Fruit fly (Drosophila melanogaster) whole organism, adult: ENCODE measurements around the gene RpS28b.

Experiments used
- CG11617 ChIP-seq: fragments of 200-800 bp; sonication (Bioruptor generic); optimal IDR thresholded peaks from 2 replicates; lab custom pipeline; 2017; ENCODE audit warnings: mild to moderate bottlenecking, missing biosample characterization, missing genetic modification reagents, missing genetic modification characterization
- CG12768 ChIP-seq: fragments of 200-800 bp; sonication (Bioruptor generic); optimal IDR thresholded peaks from 2 replicates; lab custom pipeline; 2017; ENCODE audit warnings: missing biosample characterization, missing genetic modification characterization, mild to moderate bottlenecking, moderate library complexity, missing genetic modification reagents
- CG33017 ChIP-seq: fragments of 200-800 bp; sonication (Bioruptor generic); optimal IDR thresholded peaks from 2 replicates; lab custom pipeline; 2018; ENCODE audit warnings: missing biosample characterization, mild to moderate bottlenecking, missing genetic modification characterization, moderate library complexity
- bab1 ChIP-seq: fragments of 200-800 bp; sonication (Bioruptor generic); optimal IDR thresholded peaks from 3 replicates; lab custom pipeline; 2019; ENCODE audit warnings: missing biosample characterization, mild to moderate bottlenecking, missing genetic modification characterization, moderate library complexity
- cnc ChIP-seq, 2 experiments: fragments of >200 bp; optimal IDR thresholded peaks; 2 replicates each; lab custom pipeline; 2017
- kay ChIP-seq: fragments of 200-800 bp; sonication (Bioruptor generic); peaks from one replicate; lab custom pipeline; 2016; ENCODE audit warnings: missing biosample characterization, missing genetic modification characterization, borderline replicate concordance
- pad ChIP-seq: fragments of 200-800 bp; sonication (Bioruptor generic); optimal IDR thresholded peaks from 3 replicates; lab custom pipeline; 2017; ENCODE audit warnings: missing biosample characterization, missing genetic modification characterization, mild to moderate bottlenecking, moderate library complexity, missing genetic modification reagents
- tj ChIP-seq: fragments of 200-800 bp; sonication (Bioruptor generic); optimal IDR thresholded peaks from 3 replicates; lab custom pipeline; 2017; ENCODE audit warnings: missing biosample characterization, mild to moderate bottlenecking, missing genetic modification characterization, moderate library complexity

DNA sequence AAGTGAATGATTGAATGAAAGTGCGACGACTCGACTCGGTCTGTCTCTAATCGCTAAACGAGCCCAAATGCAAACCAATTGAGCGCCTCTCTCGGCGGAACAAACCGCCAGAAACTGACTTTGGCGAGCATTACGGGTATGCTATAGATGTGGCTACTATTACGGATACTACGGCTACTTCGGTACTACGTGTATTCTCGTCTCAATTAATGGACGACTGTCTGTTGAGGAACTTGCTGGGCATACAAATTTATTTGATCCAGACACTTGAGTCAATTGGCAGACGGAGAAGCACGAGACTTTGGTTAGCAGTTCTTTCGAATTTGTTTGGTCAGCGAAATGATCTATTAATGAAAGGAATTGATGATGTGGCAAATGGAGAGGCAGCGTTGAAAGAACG, 40.0 kb downstream of the RpS28b start:
- TF ChIP-seq kay = peak; percentile 11
- no peak for TF ChIP-seq CG11617 (GFP tag; lab: Kevin White, UChicago)
- TF ChIP-seq cnc (optimal IDR thresholded peaks at IDR 0.05; lab: Kevin White, UChicago) = no peak
- TF ChIP-seq CG12768 = no peak
- peak; percentile 89 for TF ChIP-seq tj (GFP tag; lab: Kevin White, UChicago)
- no peak for TF ChIP-seq bab1
- TF ChIP-seq pad (GFP tag; lab: Kevin White, UChicago) = no peak
- TF ChIP-seq CG33017 = no peak
